Worm (Caenorhabditis elegans): Measurements from ENCODE around the gene ndub-11.

DNA sequence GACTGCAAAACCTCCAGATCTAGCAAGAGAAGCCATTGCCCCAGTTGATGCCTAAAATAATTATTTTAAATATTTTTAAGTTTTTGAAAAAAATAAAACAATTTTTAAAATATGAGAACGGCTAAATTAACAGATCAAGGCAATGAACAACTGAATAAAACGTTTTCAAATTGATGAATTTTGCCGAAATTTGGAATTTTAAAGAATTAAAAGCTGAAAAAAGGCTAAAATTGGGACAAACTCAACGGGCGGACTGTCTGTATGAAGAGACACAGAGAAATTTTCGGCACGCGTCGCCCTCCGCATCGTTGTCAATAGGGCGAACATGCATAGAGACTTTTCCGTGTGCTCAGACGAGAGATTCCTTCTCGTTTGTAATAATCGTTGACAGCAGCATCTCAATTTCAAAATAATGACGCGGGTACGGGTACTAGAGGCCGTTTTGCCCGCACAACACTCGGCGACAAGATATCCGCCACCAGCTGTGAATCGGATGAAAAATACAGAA is 6.0 kb upstream of the ndub-11 start, which contains the start of the genes isp-1 and islo-1:
- no peak for TF ChIP-seq nfya-1 (tag; optimal IDR thresholded peaks at IDR 0.05; ENCODE audit: borderline replicate concordance, insufficient read depth)
- peak; percentile 67 for TF ChIP-seq F23B12.7 (tag; optimal IDR thresholded peaks at IDR 0.05; ENCODE audit: insufficient read depth)
- no peak for TF ChIP-seq lin-26 (GFP tag; IDR thresholded peaks at IDR 0.05)
- TF ChIP-seq pha-4 (tag; optimal IDR thresholded peaks at IDR 0.05): no peak
- 0 out of 2 replicates have a peak, but pooled peaks have one; percentile 19 for TF ChIP-seq ceh-91 (GFP tag; IDR thresholded peaks at IDR 0.05)
- TF ChIP-seq aptf-2 (GFP tag; conservative IDR thresholded peaks at IDR 0.05): no peak
- no peak for TF ChIP-seq tlf-1 (GFP tag; optimal IDR thresholded peaks at IDR 0.05)
